Fruit fly (Drosophila melanogaster): ENCODE measurements around the gene CG13843.

DNA sequence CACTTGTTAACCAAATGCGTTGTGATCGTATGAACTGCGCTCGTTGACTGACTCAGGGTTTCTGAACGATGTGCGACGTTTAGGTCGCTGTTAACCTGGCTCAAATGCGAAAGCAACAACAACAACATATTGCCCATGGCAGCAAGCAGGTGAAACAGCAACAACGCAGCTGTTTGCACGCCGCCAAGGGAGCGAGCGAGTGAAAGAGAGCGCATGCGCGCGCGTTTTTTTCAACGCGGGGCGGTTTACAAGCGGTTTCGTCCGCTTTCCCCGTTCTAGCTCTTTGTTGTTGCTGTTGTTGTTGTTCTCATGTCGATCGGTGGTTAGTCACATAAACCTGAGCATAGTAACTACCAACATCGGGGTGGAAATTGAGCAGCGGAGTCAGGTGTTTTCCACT is 23.7 kb downstream of the CG13843 start:
- TF ChIP-seq h (optimal IDR thresholded peaks at IDR 0.05) = no peak
- TF ChIP-seq psq (optimal IDR thresholded peaks at IDR 0.05) = no peak
- TF ChIP-seq Sin3A (optimal IDR thresholded peaks at IDR 0.05) = no peak
- no peak for TF ChIP-seq insv (optimal IDR thresholded peaks at IDR 0.05)

Data from Kc167 (cell line).